7 worm cellular contexts compared by ENCODE assay signal in genomic region chrX:7954328-7954727, ce11.
TF ChIP-seq lines count a peak whose summit lies in the region.

Gene dct-1, plus strand, starts transcription at chrX:7954354.

TF ChIP-seq in whole organism, L1 larva, 84 proteins besides CTCF, POLR2A, EP300 and RAD21 (continues in another document):
- no peak for TF ChIP-seq sptf-1 (tag; optimal IDR thresholded peaks at IDR 0.05; lab: Kevin White, UChicago)
- no peak for TF ChIP-seq pag-3 (tag; optimal IDR thresholded peaks at IDR 0.05; lab: Kevin White, UChicago; ENCODE audit: borderline replicate concordance, insufficient read depth)
- TF ChIP-seq xbp-1 (tag; optimal IDR thresholded peaks at IDR 0.05; lab: Kevin White, UChicago): no peak
- TF ChIP-seq skn-1 (tag; optimal IDR thresholded peaks at IDR 0.05; lab: Kevin White, UChicago): no peak
- TF ChIP-seq fkh-4 (tag; optimal IDR thresholded peaks at IDR 0.05; lab: Kevin White, UChicago; ENCODE audit: borderline replicate concordance): no peak
- no peak for TF ChIP-seq nhr-85 (tag; lab: Kevin White, UChicago)
- TF ChIP-seq aha-1 (tag; optimal IDR thresholded peaks at IDR 0.05; lab: Kevin White, UChicago): no peak
- TF ChIP-seq unc-30 (tag; optimal IDR thresholded peaks at IDR 0.05; lab: Kevin White, UChicago): no peak
- TF ChIP-seq zag-1 (tag; optimal IDR thresholded peaks at IDR 0.05; lab: Kevin White, UChicago): no peak
- peak; percentile 45 for TF ChIP-seq nhr-19 (GFP tag; conservative IDR thresholded peaks at IDR 0.05; lab: Robert Waterston, UW)
- TF ChIP-seq snpc-4 (tag; optimal IDR thresholded peaks at IDR 0.05; lab: Kevin White, UChicago): no peak
- TF ChIP-seq aly-2 (tag; optimal IDR thresholded peaks at IDR 0.05; lab: Kevin White, UChicago): no peak
- TF ChIP-seq hlh-17 (GFP tag; optimal IDR thresholded peaks at IDR 0.05; lab: Kevin White, UChicago; ENCODE audit: borderline replicate concordance): no peak

TF ChIP-seq in whole organism, L2 larva, 48 proteins besides CTCF, POLR2A, EP300 and RAD21 (continues in another document):
- peak; percentile 49 for TF ChIP-seq ama-1 (optimal IDR thresholded peaks at IDR 0.05; lab: Kevin White, UChicago)
- TF ChIP-seq nhr-6 (tag; optimal IDR thresholded peaks at IDR 0.05; lab: Kevin White, UChicago): no peak
- peak in 1 of 2 experiments; percentile 31 for TF ChIP-seq lsy-2 (tag; optimal IDR thresholded peaks at IDR 0.05; lab: Kevin White, UChicago)
- TF ChIP-seq mab-5 (tag; optimal IDR thresholded peaks at IDR 0.05; lab: Kevin White, UChicago): peak; percentile 23
- peak; percentile 58 for TF ChIP-seq nhr-129 (tag; optimal IDR thresholded peaks at IDR 0.05; lab: Kevin White, UChicago)
- TF ChIP-seq alr-1 (tag; optimal IDR thresholded peaks at IDR 0.05; lab: Kevin White, UChicago): no peak
- TF ChIP-seq dmd-4 (tag; optimal IDR thresholded peaks at IDR 0.05; lab: Kevin White, UChicago): no peak
- no peak for TF ChIP-seq nhr-21 (tag; optimal IDR thresholded peaks at IDR 0.05; lab: Kevin White, UChicago)
- no peak for TF ChIP-seq unc-55 (GFP tag; optimal IDR thresholded peaks at IDR 0.05; lab: Kevin White, UChicago)
- TF ChIP-seq skn-1 (tag; optimal IDR thresholded peaks at IDR 0.05; lab: Kevin White, UChicago): no peak
- no peak for TF ChIP-seq nhr-23 (tag; optimal IDR thresholded peaks at IDR 0.05; lab: Kevin White, UChicago)
- TF ChIP-seq C34F6.9 (tag; optimal IDR thresholded peaks at IDR 0.05; lab: Kevin White, UChicago): no peak
- no peak for TF ChIP-seq snpc-4 (tag; optimal IDR thresholded peaks at IDR 0.05; lab: Kevin White, UChicago)

TF ChIP-seq in whole organism, L3 larva, 47 proteins besides CTCF, POLR2A, EP300 and RAD21:
- TF ChIP-seq lin-39 (tag; optimal IDR thresholded peaks at IDR 0.05; lab: Kevin White, UChicago) (peak; percentile 86), skn-1 (tag; optimal IDR thresholded peaks at IDR 0.05; lab: Kevin White, UChicago) (no peak), mdl-1 (tag; optimal IDR thresholded peaks at IDR 0.05; lab: Kevin White, UChicago) (peak; percentile 2), nfya-1 (tag; optimal IDR thresholded peaks at IDR 0.05; lab: Kevin White, UChicago; ENCODE audit: insufficient read depth) (peak; percentile 13)

TF ChIP-seq in whole organism, L4 larva, 104 proteins besides CTCF, POLR2A, EP300 and RAD21:
- TF ChIP-seq aha-1 (tag; lab: Kevin White, UChicago): peak; percentile 65
- TF ChIP-seq ZK546.5 (tag; optimal IDR thresholded peaks at IDR 0.05; lab: Kevin White, UChicago): no peak
- TF ChIP-seq daf-16 (GFP tag; optimal IDR thresholded peaks at IDR 0.05; lab: Kevin White, UChicago): peak in 1 of 2 experiments; percentile 60
- TF ChIP-seq daf-16 (tag; optimal IDR thresholded peaks at IDR 0.05; lab: Kevin White, UChicago): no peak
- TF ChIP-seq hlh-30 (tag; optimal IDR thresholded peaks at IDR 0.05; lab: Kevin White, UChicago; ENCODE audit: insufficient read depth): peak; percentile 31
- peak; percentile 57 for TF ChIP-seq hlh-11 (tag; optimal IDR thresholded peaks at IDR 0.05; lab: Kevin White, UChicago)
- TF ChIP-seq sdz-12 (GFP tag; optimal IDR thresholded peaks at IDR 0.05; lab: Kevin White, UChicago): peak; percentile 17
- TF ChIP-seq lir-3 (tag; optimal IDR thresholded peaks at IDR 0.05; lab: Kevin White, UChicago): no peak
- peak; percentile 7 for TF ChIP-seq mep-1 (tag; optimal IDR thresholded peaks at IDR 0.05; lab: Kevin White, UChicago)

TF ChIP-seq in whole organism, late embryonic, 69 proteins besides CTCF, POLR2A, EP300 and RAD21:
- no peak for TF ChIP-seq ceh-2 (tag; optimal IDR thresholded peaks at IDR 0.05; lab: Kevin White, UChicago)
- TF ChIP-seq unc-55 (GFP tag; optimal IDR thresholded peaks at IDR 0.05; lab: Kevin White, UChicago): peak; percentile 11
- no peak for TF ChIP-seq fax-1 (tag; optimal IDR thresholded peaks at IDR 0.05; lab: Kevin White, UChicago)
- TF ChIP-seq dve-1 (tag; optimal IDR thresholded peaks at IDR 0.05; lab: Kevin White, UChicago): no peak
TF ChIP-seq in whole organism, late embryonic: peak in this region for 1.

TF ChIP-seq in whole organism, mixed stage, embryonic, 35 proteins besides CTCF, POLR2A, EP300 and RAD21:
- peak; percentile 11 for TF ChIP-seq unc-120 (tag; optimal IDR thresholded peaks at IDR 0.05; lab: Kevin White, UChicago; ENCODE audit: poor library complexity, severe bottlenecking)
- peak; percentile 84 for TF ChIP-seq hlh-1 (tag; optimal IDR thresholded peaks at IDR 0.05; lab: Kevin White, UChicago)
- TF ChIP-seq cnd-1 (tag; optimal IDR thresholded peaks at IDR 0.05; lab: Kevin White, UChicago): no peak
- no peak for TF ChIP-seq pha-4 (tag; optimal IDR thresholded peaks at IDR 0.05; lab: Kevin White, UChicago)
TF ChIP-seq in whole organism, mixed stage, embryonic: peak in this region for 2.

TF ChIP-seq in whole organism, young adult, 124 proteins besides CTCF, POLR2A, EP300 and RAD21:
- no peak for TF ChIP-seq ceh-27 (GFP tag; optimal IDR thresholded peaks at IDR 0.05; lab: Kevin White, UChicago)
- no peak for TF ChIP-seq snpc-4 (GFP tag; optimal IDR thresholded peaks at IDR 0.05; lab: Kevin White, UChicago)
- no peak for TF ChIP-seq snpc-4 (tag; optimal IDR thresholded peaks at IDR 0.05; lab: Kevin White, UChicago)
- TF ChIP-seq zfh-2 (GFP tag; conservative IDR thresholded peaks at IDR 0.05; lab: Robert Waterston, UW): 0 out of 2 replicates have a peak, but pooled peaks have one; percentile 13
- no peak for TF ChIP-seq T26A5.8 (tag; optimal IDR thresholded peaks at IDR 0.05; lab: Kevin White, UChicago)
- no peak for TF ChIP-seq lir-1 (GFP tag; conservative IDR thresholded peaks at IDR 0.05; lab: Robert Waterston, UW)
- TF ChIP-seq F57C9.4 (tag; optimal IDR thresholded peaks at IDR 0.05; lab: Kevin White, UChicago): no peak
- TF ChIP-seq ekl-4 (GFP tag; IDR thresholded peaks at IDR 0.05; lab: Robert Waterston, UW): no peak
- no peak for TF ChIP-seq dox-1 (GFP tag; IDR thresholded peaks at IDR 0.05; lab: Robert Waterston, UW)
- TF ChIP-seq C06A6.2 (GFP tag; conservative IDR thresholded peaks at IDR 0.05; lab: Robert Waterston, UW): 0 out of 2 replicates have a peak, but pooled peaks have one; percentile 9
- TF ChIP-seq egl-44 (GFP tag; IDR thresholded peaks at IDR 0.05; lab: Robert Waterston, UW): no peak
- TF ChIP-seq Y56A3A.18 (GFP tag; IDR thresholded peaks at IDR 0.05; lab: Robert Waterston, UW): no peak
- no peak for TF ChIP-seq ceh-40 (GFP tag; IDR thresholded peaks at IDR 0.05; lab: Robert Waterston, UW)
- TF ChIP-seq cebp-1 (GFP tag; IDR thresholded peaks at IDR 0.05; lab: Robert Waterston, UW): no peak
- TF ChIP-seq cebp-1 (tag; optimal IDR thresholded peaks at IDR 0.05; lab: Kevin White, UChicago): no peak
- TF ChIP-seq unc-62 (GFP tag; optimal IDR thresholded peaks at IDR 0.05; lab: Kevin White, UChicago): no peak
- TF ChIP-seq F10E7.11 (tag; optimal IDR thresholded peaks at IDR 0.05; lab: Kevin White, UChicago): no peak
- TF ChIP-seq nhr-27 (tag; optimal IDR thresholded peaks at IDR 0.05; lab: Kevin White, UChicago): no peak
- TF ChIP-seq dpl-1 (GFP tag; optimal IDR thresholded peaks at IDR 0.05; lab: Kevin White, UChicago): no peak
- no peak for TF ChIP-seq mes-4 (tag; optimal IDR thresholded peaks at IDR 0.05; lab: Kevin White, UChicago)
- TF ChIP-seq C17E4.6 (GFP tag; IDR thresholded peaks at IDR 0.05; lab: Robert Waterston, UW): no peak
- no peak for TF ChIP-seq chd-7 (tag; optimal IDR thresholded peaks at IDR 0.05; lab: Kevin White, UChicago)
- TF ChIP-seq F39B2.1 (GFP tag; IDR thresholded peaks at IDR 0.05; lab: Robert Waterston, UW): no peak
- TF ChIP-seq fkh-3 (tag; optimal IDR thresholded peaks at IDR 0.05; lab: Kevin White, UChicago): no peak
- no peak for TF ChIP-seq nfyb-1 (GFP tag; IDR thresholded peaks at IDR 0.05; lab: Robert Waterston, UW)
- no peak for TF ChIP-seq snpc-1.3 (tag; optimal IDR thresholded peaks at IDR 0.05; lab: Kevin White, UChicago; ENCODE audit: insufficient read depth)
- TF ChIP-seq unc-130 (GFP tag; optimal IDR thresholded peaks at IDR 0.05; lab: Kevin White, UChicago): no peak
- peak; percentile 0 for TF ChIP-seq atf-7 (tag; optimal IDR thresholded peaks at IDR 0.05; lab: Kevin White, UChicago)
TF ChIP-seq in whole organism, young adult: peak in this region for 3.
